Fruit fly (Drosophila melanogaster) whole organism, embryonic: ENCODE data around the gene CG6569.

Source experiments
- Atf-2 ChIP-seq: fragments of 200-800 bp; sonication (Bioruptor generic); optimal IDR thresholded peaks from 2 replicates; lab custom pipeline; 2016; ENCODE audit warnings: missing biosample characterization, missing genetic modification characterization
- Awh ChIP-seq: fragments of 200-800 bp; sonication (Bioruptor generic); IDR thresholded peaks from 2 replicates; pipeline ENCODE4, ENCODE4 v1.3.6; 2022; ENCODE audit warnings: missing biosample characterization, missing genetic modification characterization
- Blimp-1 ChIP-seq: fragments of 200-800 bp; sonication (Bioruptor generic); optimal IDR thresholded peaks from 3 replicates; lab custom pipeline; 2018; ENCODE audit warnings: missing biosample characterization, missing genetic modification characterization, mild to moderate bottlenecking, moderate library complexity, missing genetic modification reagents
- CG11696 ChIP-seq: fragments of 200-800 bp; sonication (Bioruptor generic); IDR thresholded peaks from 2 replicates; pipeline ENCODE4 v1.3.6; 2022; ENCODE audit warnings: missing biosample characterization, missing genetic modification characterization
- CG11723 ChIP-seq: fragments of 200-800 bp; sonication (Bioruptor generic); optimal IDR thresholded peaks from 2 replicates; lab custom pipeline; 2017; ENCODE audit warnings: missing biosample characterization, mild to moderate bottlenecking, missing genetic modification characterization
- CG12104 ChIP-seq: fragments of 200-800 bp; sonication (Bioruptor generic); optimal IDR thresholded peaks from 3 replicates; lab custom pipeline; 2016; ENCODE audit warnings: missing biosample characterization, missing genetic modification characterization
- CG12155 ChIP-seq: fragments of 200-800 bp; sonication (Bioruptor generic); optimal IDR thresholded peaks from 3 replicates; lab custom pipeline; 2016; ENCODE audit warnings: missing biosample characterization, missing genetic modification characterization
- CG12659 ChIP-seq: fragments of 200-800 bp; sonication (Bioruptor generic); optimal IDR thresholded peaks from 3 replicates; lab custom pipeline; 2017; ENCODE audit warnings: mild to moderate bottlenecking, missing biosample characterization, missing genetic modification reagents, missing genetic modification characterization
- CG1529 ChIP-seq: fragments of 200-800 bp; sonication (Bioruptor generic); optimal IDR thresholded peaks from 3 replicates; lab custom pipeline; 2018; ENCODE audit warnings: missing biosample characterization, missing genetic modification characterization
- CG15479 ChIP-seq: fragments of 200-800 bp; sonication (Bioruptor generic); optimal IDR thresholded peaks from 3 replicates; lab custom pipeline; 2019; ENCODE audit warnings: missing biosample characterization, mild to moderate bottlenecking, missing genetic modification characterization, moderate library complexity
- CG15696 ChIP-seq: fragments of 200-800 bp; sonication (Bioruptor generic); optimal IDR thresholded peaks from 2 replicates; lab custom pipeline; 2019; ENCODE audit warnings: missing biosample characterization, mild to moderate bottlenecking, missing genetic modification characterization, moderate library complexity
- CG17186 ChIP-seq: fragments of 200-800 bp; sonication (Bioruptor generic); optimal IDR thresholded peaks from 3 replicates; lab custom pipeline; 2017; ENCODE audit warnings: missing biosample characterization, missing genetic modification reagents, missing genetic modification characterization
- CG2875 ChIP-seq: fragments of 200-800 bp; sonication (Bioruptor generic); optimal IDR thresholded peaks from 2 replicates; lab custom pipeline; 2017; ENCODE audit warnings: missing biosample characterization, mild to moderate bottlenecking, missing genetic modification characterization, missing genetic modification reagents
- CG31224 ChIP-seq: fragments of 200-800 bp; sonication (Bioruptor generic); IDR thresholded peaks from 2 replicates; pipeline ENCODE4 v1.3.6; 2022; ENCODE audit warnings: missing biosample characterization, missing genetic modification characterization
- CG31441 ChIP-seq: fragments of 200-800 bp; sonication (Bioruptor generic); IDR thresholded peaks from 2 replicates; pipeline ENCODE4 v1.3.6; 2022; ENCODE audit warnings: missing biosample characterization, missing genetic modification characterization
- CG3163 ChIP-seq: fragments of 200-800 bp; sonication (Bioruptor generic); optimal IDR thresholded peaks from 3 replicates; lab custom pipeline; 2016; ENCODE audit warnings: missing biosample characterization, missing genetic modification characterization
- CG4328 ChIP-seq: fragments of 200-800 bp; sonication (Bioruptor generic); optimal IDR thresholded peaks from 3 replicates; lab custom pipeline; 2017; ENCODE audit warnings: missing biosample characterization, missing genetic modification reagents, missing genetic modification characterization
- CG4404 ChIP-seq: fragments of 200-800 bp; sonication (Bioruptor generic); IDR thresholded peaks from 2 replicates; pipeline ENCODE4 v1.3.6; 2022; ENCODE audit warnings: missing biosample characterization, missing genetic modification characterization
- CG4820 ChIP-seq: fragments of 200-800 bp; sonication (Bioruptor generic); optimal IDR thresholded peaks from 3 replicates; lab custom pipeline; 2016; ENCODE audit warnings: missing biosample characterization, missing genetic modification characterization
- CG7271 ChIP-seq: fragments of 200-800 bp; sonication (Bioruptor generic); optimal IDR thresholded peaks from 2 replicates; lab custom pipeline; 2018; ENCODE audit warnings: missing biosample characterization, mild to moderate bottlenecking, missing genetic modification characterization, moderate library complexity
- CG7745 ChIP-seq: fragments of 200-800 bp; sonication (Bioruptor generic); optimal IDR thresholded peaks from 2 replicates; lab custom pipeline; 2018; ENCODE audit warnings: missing biosample characterization, mild to moderate bottlenecking, missing genetic modification characterization, moderate library complexity
- CG8359 ChIP-seq: fragments of 200-800 bp; sonication (Bioruptor generic); optimal IDR thresholded peaks from 2 replicates; lab custom pipeline; 2017; ENCODE audit warnings: missing biosample characterization, mild to moderate bottlenecking, missing genetic modification characterization, borderline replicate concordance
- CG9609 ChIP-seq: fragments of 200-800 bp; sonication (Bioruptor generic); optimal IDR thresholded peaks from 3 replicates; lab custom pipeline; 2016; ENCODE audit warnings: missing biosample characterization, missing genetic modification characterization
- Dad ChIP-seq: fragments of 200-800 bp; sonication (Bioruptor generic); optimal IDR thresholded peaks from 3 replicates; lab custom pipeline; 2016; ENCODE audit warnings: missing biosample characterization, missing genetic modification characterization
- Dek ChIP-seq: fragments of 200-800 bp; sonication (Bioruptor generic); optimal IDR thresholded peaks from 3 replicates; lab custom pipeline; 2019; ENCODE audit warnings: missing biosample characterization, mild to moderate bottlenecking, missing genetic modification characterization, moderate library complexity
- Dfd ChIP-seq, 2 experiments: fragments of >200 bp; optimal IDR thresholded peaks; 2 replicates each; lab custom pipeline; 2017; ENCODE audit warnings: missing biosample characterization in 2 of 2, missing genetic modification characterization in 2 of 2
- Pdp1 ChIP-seq, 2 experiments: fragments of 200-800 bp; sonication (Bioruptor generic); optimal IDR thresholded peaks; 3 replicates each; lab custom pipeline; 2016; ENCODE audit warnings: missing biosample characterization in 2 of 2, missing genetic modification characterization in 2 of 2, mild to moderate bottlenecking in 1 of 2, moderate library complexity in 1 of 2
- Rfx ChIP-seq: fragments of 200-800 bp; sonication (Bioruptor generic); IDR thresholded peaks from 2 replicates; pipeline ENCODE4 v1.3.6; 2022; ENCODE audit warnings: missing biosample characterization, missing genetic modification characterization
- ac ChIP-seq: fragments of 200-800 bp; sonication (Bioruptor generic); optimal IDR thresholded peaks from 3 replicates; lab custom pipeline; 2017; ENCODE audit warnings: missing biosample characterization, mild to moderate bottlenecking, missing genetic modification characterization
- ash1 ChIP-seq: fragments of 200-800 bp; sonication (Bioruptor generic); optimal IDR thresholded peaks from 2 replicates; lab custom pipeline; 2018; ENCODE audit warnings: missing biosample characterization, mild to moderate bottlenecking, missing genetic modification characterization
- bigmax ChIP-seq: fragments of 200-800 bp; sonication (Bioruptor generic); optimal IDR thresholded peaks from 2 replicates; lab custom pipeline; 2018; ENCODE audit warnings: missing biosample characterization, mild to moderate bottlenecking, missing genetic modification characterization
- br ChIP-seq: fragments of >200 bp; optimal IDR thresholded peaks from 2 replicates; lab custom pipeline; 2017
- bsh ChIP-seq, 2 experiments: fragments of 200-800 bp; sonication (Bioruptor generic); optimal IDR thresholded peaks; 2 replicates each; lab custom pipeline; 2017 to 2018; ENCODE audit warnings: mild to moderate bottlenecking in 2 of 2, missing biosample characterization in 2 of 2, missing genetic modification characterization in 2 of 2, moderate library complexity in 1 of 2
- cad ChIP-seq: fragments of >200 bp; optimal IDR thresholded peaks from 2 replicates; lab custom pipeline; 2017; ENCODE audit warnings: missing biosample characterization, missing genetic modification characterization
- cas ChIP-seq: fragments of 200-800 bp; sonication (Bioruptor generic); IDR thresholded peaks from 2 replicates; pipeline ENCODE4 v1.3.6; 2022; ENCODE audit warnings: missing biosample characterization, missing genetic modification characterization
- dati ChIP-seq: fragments of 200-800 bp; sonication (Bioruptor generic); IDR thresholded peaks from 2 replicates; pipeline ENCODE4 v1.3.6; 2022; ENCODE audit warnings: missing biosample characterization, missing genetic modification characterization
- dpn ChIP-seq, 2 experiments: fragments of 200-800 bp; sonication (Bioruptor generic); optimal IDR thresholded peaks; 3 replicates each; lab custom pipeline; 2016; ENCODE audit warnings: missing biosample characterization in 2 of 2, missing genetic modification characterization in 2 of 2
- en ChIP-seq: fragments of 200-800 bp; sonication (Bioruptor generic); optimal IDR thresholded peaks from 2 replicates; lab custom pipeline; 2016; ENCODE audit warnings: missing biosample characterization, missing genetic modification characterization
- grn ChIP-seq: fragments of 200-800 bp; sonication (Bioruptor generic); optimal IDR thresholded peaks from 3 replicates; lab custom pipeline; 2017; ENCODE audit warnings: missing biosample characterization, missing genetic modification characterization
- inv ChIP-seq: fragments of 200-800 bp; sonication (Bioruptor generic); IDR thresholded peaks from 2 replicates; pipeline ENCODE4 v1.3.6; 2022; ENCODE audit warnings: missing biosample characterization, missing genetic modification characterization; ENCODE audit not compliant: partially characterized antibody
- jigr1 ChIP-seq: fragments of 200-800 bp; sonication (Bioruptor generic); IDR thresholded peaks from 3 replicates; pipeline ENCODE4 v1.3.6; 2022; ENCODE audit warnings: missing biosample characterization, missing genetic modification characterization
- ken ChIP-seq: fragments of 200-800 bp; sonication (Bioruptor generic); IDR thresholded peaks from 3 replicates; pipeline ENCODE4 v1.3.6; 2022; ENCODE audit warnings: missing biosample characterization, missing genetic modification characterization
- nmo ChIP-seq: fragments of 200-800 bp; sonication (Bioruptor generic); optimal IDR thresholded peaks from 2 replicates; lab custom pipeline; 2018; ENCODE audit warnings: missing biosample characterization, mild to moderate bottlenecking, missing genetic modification characterization, moderate library complexity
- nom ChIP-seq: fragments of 200-800 bp; sonication (Bioruptor generic); optimal IDR thresholded peaks from 2 replicates; lab custom pipeline; 2017; ENCODE audit warnings: missing biosample characterization, missing genetic modification characterization, mild to moderate bottlenecking, moderate library complexity, missing genetic modification reagents
- schlank ChIP-seq: fragments of 200-800 bp; sonication (Bioruptor generic); optimal IDR thresholded peaks from 2 replicates; lab custom pipeline; 2018; ENCODE audit warnings: missing biosample characterization, mild to moderate bottlenecking, missing genetic modification characterization
- sima ChIP-seq: fragments of 200-800 bp; sonication (Bioruptor generic); optimal IDR thresholded peaks from 2 replicates; lab custom pipeline; 2016; ENCODE audit warnings: missing biosample characterization, missing genetic modification characterization
- sna ChIP-seq: fragments of 200-800 bp; sonication (Bioruptor generic); IDR thresholded peaks from 2 replicates; pipeline ENCODE4 v1.3.6; 2022; ENCODE audit warnings: missing biosample characterization, missing genetic modification characterization; ENCODE audit not compliant: partially characterized antibody
- trh ChIP-seq: fragments of 200-800 bp; sonication (Bioruptor generic); optimal IDR thresholded peaks from 2 replicates; lab custom pipeline; 2016; ENCODE audit warnings: missing biosample characterization, missing genetic modification characterization
- tup ChIP-seq: fragments of 200-800 bp; sonication (Bioruptor generic); optimal IDR thresholded peaks from 2 replicates; lab custom pipeline; 2016; ENCODE audit warnings: missing biosample characterization, mild to moderate bottlenecking, missing genetic modification characterization, moderate library complexity
- tx ChIP-seq: fragments of 200-800 bp; sonication (Bioruptor generic); optimal IDR thresholded peaks from 2 replicates; lab custom pipeline; 2016; ENCODE audit warnings: missing biosample characterization, missing genetic modification characterization
- wor ChIP-seq: fragments of 200-800 bp; sonication (Bioruptor generic); IDR thresholded peaks from 2 replicates; pipeline ENCODE4 v1.3.6; 2022; ENCODE audit warnings: missing biosample characterization, missing genetic modification characterization
- z ChIP-seq: fragments of 200-800 bp; sonication (Bioruptor generic); IDR thresholded peaks from 3 replicates; pipeline ENCODE4 v1.3.6; 2022; ENCODE audit warnings: missing biosample characterization, missing genetic modification characterization

The CG6569 gene

DNA sequence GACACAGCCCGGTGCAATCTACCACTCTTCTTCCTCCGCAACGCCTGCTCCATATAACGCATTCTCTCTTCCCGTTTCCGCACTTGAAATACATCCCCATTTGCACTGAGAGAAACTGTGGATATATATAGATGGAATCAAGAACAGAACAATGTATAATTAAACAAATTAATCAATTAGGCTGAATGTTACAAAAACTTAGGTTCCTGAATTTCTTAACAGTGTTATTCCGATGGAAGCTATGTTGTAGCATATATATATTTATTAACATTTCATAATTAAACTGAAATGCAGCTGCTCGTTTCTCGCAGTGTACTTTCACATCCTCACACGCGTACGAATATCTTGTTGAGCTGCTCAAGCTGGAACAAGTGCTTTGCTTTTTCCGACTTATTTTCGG is 8.2 kb downstream of the CG6569 start (continued):
- TF ChIP-seq Dek (tag; lab: Kevin White, UChicago) = no peak
- peak; percentile 36 for TF ChIP-seq tx
- TF ChIP-seq jigr1 = no peak
- no peak for TF ChIP-seq dati
- no peak for TF ChIP-seq br
- no peak for TF ChIP-seq z (GFP tag; lab: Robert Waterston, UW)
- TF ChIP-seq wor (GFP tag; lab: Robert Waterston, UW) = peak; percentile 32
- TF ChIP-seq Rfx (GFP tag; lab: Robert Waterston, UW) = no peak
- no peak for TF ChIP-seq bigmax (GFP tag; lab: Kevin White, UChicago)
- no peak for TF ChIP-seq cas (GFP tag; lab: Robert Waterston, UW)
- peak; percentile 13 for TF ChIP-seq CG12659 (GFP tag; lab: Kevin White, UChicago)
- peak; percentile 12 to 34 for TF ChIP-seq Pdp1 (GFP tag; optimal IDR thresholded peaks at IDR 0.05; lab: Kevin White, UChicago)
- TF ChIP-seq en (GFP tag; lab: Kevin White, UChicago) = no peak
- TF ChIP-seq Awh = no peak
- TF ChIP-seq CG4404 (GFP tag; lab: Robert Waterston, UW) = peak; percentile 50
- no peak for TF ChIP-seq ac
- peak; percentile 2 for TF ChIP-seq CG4820 (GFP tag; lab: Kevin White, UChicago)
- TF ChIP-seq CG12104 (GFP tag; lab: Kevin White, UChicago) = no peak
- TF ChIP-seq CG15479 (GFP tag; lab: Kevin White, UChicago) = no peak
- TF ChIP-seq bsh (GFP tag; optimal IDR thresholded peaks at IDR 0.05; lab: Kevin White, UChicago) = peak; percentile 61 to 75
- peak; percentile 21 for TF ChIP-seq CG8359
- TF ChIP-seq CG1529 (GFP tag; lab: Kevin White, UChicago) = peak; percentile 40
- no peak for TF ChIP-seq CG7271
- TF ChIP-seq grn (GFP tag; lab: Kevin White, UChicago) = no peak
- TF ChIP-seq CG31224 (GFP tag; lab: Robert Waterston, UW) = no peak
- no peak for TF ChIP-seq inv (GFP tag; lab: Robert Waterston, UW)
- TF ChIP-seq ken = no peak
- peak; percentile 63 for TF ChIP-seq CG31441 (GFP tag; lab: Robert Waterston, UW)
- no peak for TF ChIP-seq sima
- TF ChIP-seq Atf-2 (GFP tag; lab: Kevin White, UChicago) = peak; percentile 39
- no peak for TF ChIP-seq schlank
- TF ChIP-seq CG17186 (GFP tag; lab: Kevin White, UChicago) = no peak
- TF ChIP-seq CG7745 (tag; lab: Kevin White, UChicago) = no peak
- 0 out of 2 replicates have a peak, but pooled peaks have one; percentile 32 for TF ChIP-seq CG11696 (GFP tag; lab: Robert Waterston, UW)
- no peak for TF ChIP-seq tup (GFP tag; lab: Kevin White, UChicago)
- TF ChIP-seq CG15696 (tag; lab: Kevin White, UChicago) = peak; percentile 62
- peak; percentile 23 for TF ChIP-seq CG9609 (GFP tag; lab: Kevin White, UChicago)
- TF ChIP-seq ash1 (GFP tag; lab: Kevin White, UChicago) = no peak
- TF ChIP-seq Dfd (GFP tag; optimal IDR thresholded peaks at IDR 0.05; lab: Kevin White, UChicago) = no peak
- no peak for TF ChIP-seq CG3163
- peak; percentile 61 for TF ChIP-seq nom (GFP tag; lab: Kevin White, UChicago)
- no peak for TF ChIP-seq cad (GFP tag; lab: Kevin White, UChicago)
- peak; percentile 16 for TF ChIP-seq CG2875 (GFP tag; lab: Kevin White, UChicago)
- no peak for TF ChIP-seq CG4328 (GFP tag; lab: Kevin White, UChicago)
- TF ChIP-seq dpn (GFP tag; optimal IDR thresholded peaks at IDR 0.05; lab: Kevin White, UChicago) = peak; percentile 7 to 46
- no peak for TF ChIP-seq CG12155
- no peak for TF ChIP-seq trh
- TF ChIP-seq sna (GFP tag; lab: Robert Waterston, UW) = no peak
- TF ChIP-seq Blimp-1 (GFP tag; lab: Kevin White, UChicago) = peak; percentile 49
- TF ChIP-seq Dad (GFP tag; lab: Kevin White, UChicago) = no peak
- peak; percentile 63 for TF ChIP-seq nmo (GFP tag; lab: Kevin White, UChicago)
- TF ChIP-seq CG11723 (GFP tag; lab: Kevin White, UChicago) = peak; percentile 9
